Fruit fly (Drosophila melanogaster) whole organism, embryonic: ENCODE measurements around the gene Tim9b.

Source experiments
- Adf1 ChIP-seq: fragments of 200-800 bp; sonication (Bioruptor generic); IDR thresholded peaks from 2 replicates; pipeline ENCODE4 v1.3.6; 2022; ENCODE audit warnings: missing biosample characterization, missing genetic modification characterization
- Antp ChIP-seq: fragments of 200-800 bp; sonication (Bioruptor generic); optimal IDR thresholded peaks from 3 replicates; lab custom pipeline; 2016; ENCODE audit warnings: missing biosample characterization, missing genetic modification characterization
- Bgb ChIP-seq: fragments of 200-800 bp; sonication (Bioruptor generic); IDR thresholded peaks from 2 replicates; pipeline ENCODE4 v1.3.6; 2022; ENCODE audit warnings: missing biosample characterization, missing genetic modification characterization; ENCODE audit not compliant: partially characterized antibody
- CG10267 ChIP-seq: fragments of 200-800 bp; sonication (Bioruptor generic); optimal IDR thresholded peaks from 2 replicates; lab custom pipeline; 2018; ENCODE audit warnings: missing biosample characterization, mild to moderate bottlenecking, missing genetic modification characterization, moderate library complexity
- CG10274 ChIP-seq: fragments of 200-800 bp; sonication (Bioruptor generic); optimal IDR thresholded peaks from 3 replicates; lab custom pipeline; 2017; ENCODE audit warnings: missing biosample characterization, mild to moderate bottlenecking, missing genetic modification characterization
- CG11085 ChIP-seq: fragments of 200-800 bp; sonication (Bioruptor generic); IDR thresholded peaks from 2 replicates; pipeline ENCODE4 v1.3.6; 2022; ENCODE audit warnings: missing biosample characterization, missing genetic modification characterization
- CG12104 ChIP-seq: fragments of 200-800 bp; sonication (Bioruptor generic); optimal IDR thresholded peaks from 3 replicates; lab custom pipeline; 2016; ENCODE audit warnings: missing biosample characterization, missing genetic modification characterization
- CG12219 ChIP-seq: fragments of 200-800 bp; sonication (Bioruptor generic); optimal IDR thresholded peaks from 3 replicates; lab custom pipeline; 2018; ENCODE audit warnings: missing biosample characterization, mild to moderate bottlenecking, missing genetic modification characterization
- CG12659 ChIP-seq: fragments of 200-800 bp; sonication (Bioruptor generic); optimal IDR thresholded peaks from 3 replicates; lab custom pipeline; 2017; ENCODE audit warnings: mild to moderate bottlenecking, missing biosample characterization, missing genetic modification reagents, missing genetic modification characterization
- CG13424 ChIP-seq: fragments of 200-800 bp; sonication (Bioruptor generic); optimal IDR thresholded peaks from 2 replicates; lab custom pipeline; 2019; ENCODE audit warnings: missing biosample characterization, mild to moderate bottlenecking, missing genetic modification characterization, moderate library complexity
- CG13624 ChIP-seq: fragments of 200-800 bp; sonication (Bioruptor generic); optimal IDR thresholded peaks from 2 replicates; lab custom pipeline; 2016; ENCODE audit warnings: missing biosample characterization, missing genetic modification characterization
- CG13894 ChIP-seq: fragments of 200-800 bp; sonication (Bioruptor generic); optimal IDR thresholded peaks from 3 replicates; lab custom pipeline; 2018; ENCODE audit warnings: missing biosample characterization, mild to moderate bottlenecking, missing genetic modification characterization, moderate library complexity
- CG14014 ChIP-seq: fragments of 200-800 bp; sonication (Bioruptor generic); IDR thresholded peaks from 2 replicates; pipeline ENCODE4 v1.3.6; 2022; ENCODE audit warnings: missing biosample characterization, missing genetic modification characterization
- CG15073 ChIP-seq: fragments of 200-800 bp; sonication (Bioruptor generic); optimal IDR thresholded peaks from 2 replicates; lab custom pipeline; 2016; ENCODE audit warnings: missing biosample characterization, missing genetic modification characterization
- CG15696 ChIP-seq: fragments of 200-800 bp; sonication (Bioruptor generic); optimal IDR thresholded peaks from 2 replicates; lab custom pipeline; 2019; ENCODE audit warnings: missing biosample characterization, mild to moderate bottlenecking, missing genetic modification characterization, moderate library complexity
- CG2120 ChIP-seq: fragments of 200-800 bp; sonication (Bioruptor generic); optimal IDR thresholded peaks from 3 replicates; lab custom pipeline; 2016; ENCODE audit warnings: missing biosample characterization, missing genetic modification characterization
- CG30431 ChIP-seq: fragments of 200-800 bp; sonication (Bioruptor generic); optimal IDR thresholded peaks from 2 replicates; lab custom pipeline; 2017; ENCODE audit warnings: missing biosample characterization, missing genetic modification characterization
- CG31365 ChIP-seq: fragments of 200-800 bp; sonication (Bioruptor generic); optimal IDR thresholded peaks from 2 replicates; lab custom pipeline; 2018; ENCODE audit warnings: missing biosample characterization, mild to moderate bottlenecking, missing genetic modification characterization
- CG3281 ChIP-seq: fragments of 200-800 bp; sonication (Bioruptor generic); optimal IDR thresholded peaks from 3 replicates; lab custom pipeline; 2017; ENCODE audit warnings: missing biosample characterization, mild to moderate bottlenecking, missing genetic modification characterization
- CG33213 ChIP-seq: fragments of 200-800 bp; sonication (Bioruptor generic); optimal IDR thresholded peaks from 3 replicates; lab custom pipeline; 2016; ENCODE audit warnings: missing biosample characterization, missing genetic modification characterization
- CG3407 ChIP-seq: fragments of 200-800 bp; sonication (Bioruptor generic); optimal IDR thresholded peaks from 2 replicates; lab custom pipeline; 2018; ENCODE audit warnings: missing biosample characterization, mild to moderate bottlenecking, missing genetic modification characterization
- CG3838 ChIP-seq: fragments of 200-800 bp; sonication (Bioruptor generic); optimal IDR thresholded peaks from 3 replicates; lab custom pipeline; 2016; ENCODE audit warnings: missing biosample characterization, missing genetic modification characterization
- CG42726 ChIP-seq: fragments of 200-800 bp; sonication (Bioruptor generic); IDR thresholded peaks from 2 replicates; pipeline ENCODE4 v1.3.6; 2022; ENCODE audit warnings: missing biosample characterization, missing genetic modification characterization; ENCODE audit not compliant: partially characterized antibody
- CG4360 ChIP-seq: fragments of 200-800 bp; sonication (Bioruptor generic); IDR thresholded peaks from 2 replicates; pipeline ENCODE4 v1.3.6; 2022; ENCODE audit warnings: missing biosample characterization, missing genetic modification characterization
- CG7556 ChIP-seq: fragments of 200-800 bp; sonication (Bioruptor generic); optimal IDR thresholded peaks from 2 replicates; lab custom pipeline; 2017; ENCODE audit warnings: missing biosample characterization, mild to moderate bottlenecking, missing genetic modification characterization
- CG8478 ChIP-seq: fragments of >200 bp; optimal IDR thresholded peaks from 2 replicates; lab custom pipeline; 2018
- CG8924 ChIP-seq: fragments of 200-800 bp; optimal IDR thresholded peaks from 3 replicates; lab custom pipeline; 2019; ENCODE audit warnings: missing biosample characterization, mild to moderate bottlenecking, missing genetic modification characterization, moderate library complexity
- Chrac-16 ChIP-seq: fragments of 200-800 bp; sonication (Bioruptor generic); optimal IDR thresholded peaks from 3 replicates; lab custom pipeline; 2016; ENCODE audit warnings: missing biosample characterization, missing genetic modification characterization
- ERR ChIP-seq: fragments of 200-800 bp; sonication (Bioruptor generic); optimal IDR thresholded peaks from 2 replicates; lab custom pipeline; 2016; ENCODE audit warnings: missing biosample characterization, missing genetic modification characterization
- Ets65A ChIP-seq: fragments of 200-800 bp; sonication (Bioruptor generic); peaks from one replicate; lab custom pipeline; 2016; ENCODE audit warnings: missing biosample characterization, missing genetic modification characterization
- Hsf ChIP-seq: fragments of 200-800 bp; sonication (Bioruptor generic); optimal IDR thresholded peaks from 3 replicates; lab custom pipeline; 2016; ENCODE audit warnings: missing biosample characterization, missing genetic modification characterization
- MESR4 ChIP-seq: fragments of 200-800 bp; sonication (Bioruptor generic); optimal IDR thresholded peaks from 2 replicates; lab custom pipeline; 2018; ENCODE audit warnings: missing biosample characterization, mild to moderate bottlenecking, missing genetic modification characterization, moderate library complexity
- Max ChIP-seq: fragments of 200-800 bp; sonication (Bioruptor generic); optimal IDR thresholded peaks from 2 replicates; lab custom pipeline; 2016; ENCODE audit warnings: missing biosample characterization, mild to moderate bottlenecking, missing genetic modification characterization
- NFAT ChIP-seq: fragments of 200-800 bp; sonication (Bioruptor generic); IDR thresholded peaks from 2 replicates; pipeline ENCODE4 v1.3.6; 2022; ENCODE audit warnings: missing biosample characterization, missing genetic modification characterization
- Oaz ChIP-seq: fragments of 200-800 bp; sonication (Bioruptor generic); IDR thresholded peaks from 2 replicates; pipeline ENCODE4 v1.3.6; 2022; ENCODE audit warnings: missing biosample characterization, missing genetic modification characterization
- Opbp ChIP-seq: fragments of 200-800 bp; sonication (Bioruptor generic); IDR thresholded peaks from 3 replicates; pipeline ENCODE4 v1.3.6; 2022; ENCODE audit warnings: missing biosample characterization, missing genetic modification characterization; ENCODE audit not compliant: partially characterized antibody
- Scr ChIP-seq: fragments of 200-800 bp; sonication (Bioruptor generic); IDR thresholded peaks from 2 replicates; pipeline ENCODE4 v1.3.6; 2022; ENCODE audit warnings: missing biosample characterization, missing genetic modification characterization; ENCODE audit not compliant: partially characterized antibody
- Stat92E ChIP-seq, 3 experiments: fragments of >200 bp in 2 of 3; fragments of 200-800 bp in 1 of 3; sonication (Bioruptor generic) in 1 of 3; optimal IDR thresholded peaks; 2 replicates each; lab custom pipeline; 2017 to 2019; ENCODE audit warnings: missing biosample characterization in 3 of 3, missing genetic modification characterization in 3 of 3, mild to moderate bottlenecking in 1 of 3, moderate library complexity in 1 of 3
- Tbp ChIP-seq: fragments of >200 bp; optimal IDR thresholded peaks from 2 replicates; lab custom pipeline; 2018; ENCODE audit warnings: missing biosample characterization, missing genetic modification characterization
- dm ChIP-seq: fragments of 200-800 bp; sonication (Bioruptor generic); optimal IDR thresholded peaks from 3 replicates; lab custom pipeline; 2016; ENCODE audit warnings: missing biosample characterization, missing genetic modification characterization
- fu2 ChIP-seq: fragments of 200-800 bp; sonication (Bioruptor generic); optimal IDR thresholded peaks from 2 replicates; lab custom pipeline; 2016; ENCODE audit warnings: missing biosample characterization, missing genetic modification characterization
- gsb-n ChIP-seq: fragments of 200-800 bp; sonication (Bioruptor generic); optimal IDR thresholded peaks from 3 replicates; lab custom pipeline; 2018; ENCODE audit warnings: missing biosample characterization, mild to moderate bottlenecking, missing genetic modification characterization
- ham ChIP-seq: fragments of 200-800 bp; sonication (Bioruptor generic); IDR thresholded peaks from 2 replicates; pipeline ENCODE4 v1.3.6; 2022; ENCODE audit warnings: missing biosample characterization, missing genetic modification characterization
- hth ChIP-seq: fragments of >200 bp; optimal IDR thresholded peaks from 2 replicates; lab custom pipeline; 2017; ENCODE audit warnings: inconsistent platforms
- insv ChIP-seq, 2 experiments: fragments of 200-800 bp; sonication (Bioruptor generic); optimal IDR thresholded peaks; 3 replicates each; lab custom pipeline; 2016 to 2018; ENCODE audit warnings: missing biosample characterization in 2 of 2, missing genetic modification characterization in 2 of 2
- kay ChIP-seq: fragments of 200-800 bp; sonication (Bioruptor generic); optimal IDR thresholded peaks from 2 replicates; lab custom pipeline; 2016; ENCODE audit warnings: missing biosample characterization, missing genetic modification characterization
- pnt ChIP-seq: fragments of 200-800 bp; sonication (Bioruptor generic); optimal IDR thresholded peaks from 3 replicates; lab custom pipeline; 2016; ENCODE audit warnings: missing biosample characterization, missing genetic modification characterization
- run ChIP-seq: fragments of 200-800 bp; sonication (Bioruptor generic); optimal IDR thresholded peaks from 3 replicates; lab custom pipeline; 2018; ENCODE audit warnings: missing biosample characterization, mild to moderate bottlenecking, missing genetic modification characterization
- seq ChIP-seq: fragments of 200-800 bp; sonication (Bioruptor generic); IDR thresholded peaks from 2 replicates; pipeline ENCODE4 v1.3.6; 2022; ENCODE audit warnings: missing biosample characterization, missing genetic modification characterization
- slou ChIP-seq: fragments of 200-800 bp; sonication (Bioruptor generic); optimal IDR thresholded peaks from 3 replicates; lab custom pipeline; 2016; ENCODE audit warnings: missing biosample characterization, missing genetic modification characterization
- sob ChIP-seq: fragments of 200-800 bp; sonication (Bioruptor generic); IDR thresholded peaks from 2 replicates; pipeline ENCODE4 v1.3.6; 2022; ENCODE audit warnings: missing biosample characterization, missing genetic modification characterization
- sug ChIP-seq: fragments of 200-800 bp; optimal IDR thresholded peaks from 2 replicates; lab custom pipeline; 2019; ENCODE audit warnings: missing biosample characterization, mild to moderate bottlenecking, missing genetic modification characterization, moderate library complexity
- tx ChIP-seq: fragments of 200-800 bp; sonication (Bioruptor generic); optimal IDR thresholded peaks from 2 replicates; lab custom pipeline; 2016; ENCODE audit warnings: missing biosample characterization, missing genetic modification characterization

Gene Tim9b

dm6 chrX:19631365-19631832 is 13.1 kb upstream of the Tim9b start (continued):
- TF ChIP-seq NFAT (GFP tag; lab: Robert Waterston, UW) (no peak), gsb-n (tag; lab: Kevin White, UChicago) (no peak), CG13424 (tag; lab: Kevin White, UChicago) (no peak), ERR (no peak), CG15696 (tag; lab: Kevin White, UChicago) (no peak), pnt (GFP tag; lab: Kevin White, UChicago) (no peak), Antp (no peak), Adf1 (GFP tag; lab: Robert Waterston, UW) (peak; percentile 87), CG13624 (GFP tag; lab: Kevin White, UChicago) (no peak), tx (GFP tag; lab: Kevin White, UChicago) (no peak), MESR4 (GFP tag; lab: Kevin White, UChicago) (peak; percentile 13), sug (tag; lab: Kevin White, UChicago) (no peak), kay (GFP tag; lab: Kevin White, UChicago) (no peak), CG7556 (no peak), hth (lab: Kevin White, UChicago) (no peak), CG15073 (GFP tag; lab: Kevin White, UChicago) (no peak), Tbp (no peak), Oaz (no peak), CG2120 (no peak), CG10267 (no peak), ham (no peak), CG31365 (no peak), slou (GFP tag; lab: Kevin White, UChicago) (no peak), insv (GFP tag; optimal IDR thresholded peaks at IDR 0.05; lab: Kevin White, UChicago) (no peak), CG12659 (GFP tag; lab: Kevin White, UChicago) (no peak), CG12219 (GFP tag; lab: Kevin White, UChicago) (no peak), Hsf (GFP tag; lab: Kevin White, UChicago) (no peak), Chrac-16 (GFP tag; lab: Kevin White, UChicago) (no peak), CG33213 (no peak), CG30431 (GFP tag; lab: Kevin White, UChicago) (no peak), CG3407 (no peak), Scr (GFP tag; lab: Robert Waterston, UW) (peak; percentile 14; the same call in 1 of the 2 replicates), CG10274 (GFP tag; lab: Kevin White, UChicago) (no peak), CG3838 (GFP tag; lab: Kevin White, UChicago) (no peak), CG8924 (tag; lab: Kevin White, UChicago) (no peak), CG13894 (tag; lab: Kevin White, UChicago) (no peak), Ets65A (GFP tag; lab: Kevin White, UChicago) (no peak), seq (no peak), CG11085 (no peak), CG3281 (GFP tag; lab: Kevin White, UChicago) (no peak), Stat92E (GFP tag; optimal IDR thresholded peaks at IDR 0.05; lab: Kevin White, UChicago) (no peak), run (tag; lab: Kevin White, UChicago) (no peak), CG12104 (GFP tag; lab: Kevin White, UChicago) (no peak), Bgb (peak; percentile 42; the same call in 1 of the 2 replicates), CG8478 (lab: Kevin White, UChicago) (peak; percentile 53), Max (GFP tag; lab: Kevin White, UChicago) (no peak), dm (GFP tag; lab: Kevin White, UChicago) (no peak), fu2 (no peak), CG14014 (no peak), CG4360 (GFP tag; lab: Robert Waterston, UW) (peak; percentile 83), sob (GFP tag; lab: Robert Waterston, UW) (no peak), CG42726 (GFP tag; lab: Robert Waterston, UW) (no peak), Opbp (GFP tag; lab: Robert Waterston, UW) (peak; percentile 31; the same call in 1 of the 3 replicates)
